Fruit fly (Drosophila melanogaster): ENCODE data around the gene Dad.

- TF ChIP-seq psq (optimal IDR thresholded peaks at IDR 0.05) (no peak), CG8478 (optimal IDR thresholded peaks at IDR 0.05) (no peak)
Measured at dm6 chr3R:17061736-17062371, 8.0 kb downstream of the Dad start.
